Worm (Caenorhabditis elegans): ENCODE results near the gene srw-112.

The srw-112 gene

ce11 chrV:3005964-3006363 lies at the start of gene srw-112:
TSS of gene srw-112 (minus strand) at chrV:3006064.
- TF ChIP-seq mep-1 (tag; optimal IDR thresholded peaks at IDR 0.05) (no peak), cnd-1 (tag; optimal IDR thresholded peaks at IDR 0.05) (no peak), ceh-43 (GFP tag; optimal IDR thresholded peaks at IDR 0.05) (no peak), tbx-8 (GFP tag; optimal IDR thresholded peaks at IDR 0.05) (no peak), unc-39 (tag; optimal IDR thresholded peaks at IDR 0.05) (no peak), unc-120 (tag; optimal IDR thresholded peaks at IDR 0.05; ENCODE audit: poor library complexity, severe bottlenecking) (no peak), unc-62 (GFP tag; optimal IDR thresholded peaks at IDR 0.05) (no peak), nhr-2 (tag; optimal IDR thresholded peaks at IDR 0.05) (no peak), pha-4 (tag; optimal IDR thresholded peaks at IDR 0.05) (no peak), elt-1 (tag; optimal IDR thresholded peaks at IDR 0.05; ENCODE audit: borderline replicate concordance, insufficient read depth) (no peak), nhr-12 (tag; optimal IDR thresholded peaks at IDR 0.05) (no peak), nhr-28 (tag; optimal IDR thresholded peaks at IDR 0.05) (no peak), lsy-2 (tag; optimal IDR thresholded peaks at IDR 0.05) (no peak), zip-8 (tag; optimal IDR thresholded peaks at IDR 0.05) (no peak), mls-2 (tag; optimal IDR thresholded peaks at IDR 0.05) (no peak), sem-2 (GFP tag; optimal IDR thresholded peaks at IDR 0.05) (no peak), ztf-11 (tag; optimal IDR thresholded peaks at IDR 0.05) (no peak), elt-3 (tag; optimal IDR thresholded peaks at IDR 0.05) (no peak)

DNA sequence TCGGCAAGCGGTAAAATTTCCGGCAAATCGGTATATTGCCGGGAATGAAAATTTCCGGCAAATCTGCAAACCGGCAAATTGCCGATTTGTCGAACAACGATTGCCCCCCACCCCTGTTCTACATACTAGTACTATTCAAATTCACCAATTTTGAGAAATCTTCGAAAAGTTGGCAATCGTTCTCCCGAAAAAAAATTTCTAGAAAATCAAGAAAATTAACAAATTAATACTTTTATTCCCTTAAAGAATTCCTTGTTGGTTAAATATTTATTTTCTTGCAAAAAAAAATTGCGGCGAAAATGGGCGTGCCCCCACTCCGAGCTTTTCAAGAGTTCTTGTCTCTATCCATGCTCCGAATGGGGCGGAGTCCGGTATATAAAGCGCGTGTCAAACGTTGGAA lies 48.4 kb upstream of the srw-112 start, which contains the start of gene C50H11.8:
TSS of gene C50H11.8 (plus strand) at position 301 of the 400 bp plus-strand sequence.
- TF ChIP-seq snpc-4 (tag; optimal IDR thresholded peaks at IDR 0.05) (no peak), ham-2 (GFP tag; optimal IDR thresholded peaks at IDR 0.05) (no peak), unc-62 (GFP tag; optimal IDR thresholded peaks at IDR 0.05) (no peak), blmp-1 (tag; optimal IDR thresholded peaks at IDR 0.05) (no peak), ceh-39 (tag; optimal IDR thresholded peaks at IDR 0.05) (no peak)

- TF ChIP-seq ceh-39 (tag; optimal IDR thresholded peaks at IDR 0.05) (no peak), mls-2 (tag; optimal IDR thresholded peaks at IDR 0.05) (no peak), zip-8 (tag; optimal IDR thresholded peaks at IDR 0.05) (no peak), nhr-2 (tag; optimal IDR thresholded peaks at IDR 0.05) (no peak), blmp-1 (tag; optimal IDR thresholded peaks at IDR 0.05) (no peak), hlh-1 (tag; optimal IDR thresholded peaks at IDR 0.05) (no peak), lin-32 (GFP tag; optimal IDR thresholded peaks at IDR 0.05) (no peak), tbx-8 (GFP tag; optimal IDR thresholded peaks at IDR 0.05) (no peak), nhr-28 (tag; optimal IDR thresholded peaks at IDR 0.05) (no peak)
These were observed 40.5 kb upstream of the srw-112 start for ce11 chrV:3046364-3046763.

DNA sequence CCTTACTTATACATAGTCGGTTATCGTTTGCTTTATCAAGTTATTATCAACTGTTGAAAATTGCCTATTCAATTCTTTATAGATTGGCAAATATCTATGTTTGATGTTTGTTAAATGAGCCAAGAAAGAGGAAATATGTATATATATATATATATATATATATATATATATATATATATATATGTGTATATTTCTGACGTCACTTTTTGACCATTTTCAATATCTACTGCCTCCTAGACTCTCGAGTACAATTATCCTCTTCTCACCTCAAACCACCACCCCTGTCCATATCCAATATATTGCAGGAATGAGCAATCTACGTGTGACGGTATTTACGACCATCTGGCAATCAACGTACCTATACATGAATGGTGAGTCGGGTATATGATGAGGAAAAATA lies 39.0 kb upstream of the srw-112 start, which contains the start of gene F59D6.1:
TSS of gene F59D6.1 (plus strand) at position 301 of the 400 bp plus-strand sequence.
- no peak for TF ChIP-seq nhr-76 (tag; optimal IDR thresholded peaks at IDR 0.05)
- TF ChIP-seq ceh-43 (GFP tag; optimal IDR thresholded peaks at IDR 0.05), result no peak
- TF ChIP-seq mep-1 (tag; optimal IDR thresholded peaks at IDR 0.05), result no peak
- TF ChIP-seq sptf-1 (tag; optimal IDR thresholded peaks at IDR 0.05), result no peak
- no peak for TF ChIP-seq nhr-28 (tag; optimal IDR thresholded peaks at IDR 0.05)
- TF ChIP-seq ceh-83 (GFP tag; optimal IDR thresholded peaks at IDR 0.05), result no peak
- no peak for TF ChIP-seq ztf-11 (tag; optimal IDR thresholded peaks at IDR 0.05)
- TF ChIP-seq lin-32 (GFP tag; optimal IDR thresholded peaks at IDR 0.05), result no peak
- TF ChIP-seq ces-1 (GFP tag; optimal IDR thresholded peaks at IDR 0.05), result no peak
- no peak for TF ChIP-seq ham-2 (GFP tag; optimal IDR thresholded peaks at IDR 0.05)
- TF ChIP-seq M03D4.4 (tag; optimal IDR thresholded peaks at IDR 0.05), result no peak
- no peak for TF ChIP-seq sem-2 (GFP tag; optimal IDR thresholded peaks at IDR 0.05)

DNA sequence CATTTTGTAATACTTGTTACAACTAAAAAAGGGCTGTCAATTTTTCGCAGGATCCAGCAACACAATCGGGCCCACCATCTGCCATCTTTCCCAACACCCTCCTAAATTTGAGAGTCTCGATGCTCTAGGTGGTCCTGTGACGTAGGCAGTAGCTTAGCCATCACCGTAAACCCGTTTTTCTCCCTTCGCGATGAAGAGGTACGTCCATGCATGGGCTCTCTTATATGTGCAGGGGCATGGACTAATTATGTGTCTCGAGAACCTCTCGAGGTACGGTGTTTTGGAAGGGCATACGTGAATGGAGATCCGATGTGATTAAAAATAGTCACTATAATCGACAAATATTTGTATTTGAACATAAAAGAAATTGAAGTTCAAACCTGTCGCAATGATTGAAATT lies 35.1 kb upstream of the srw-112 start:
- no peak for TF ChIP-seq cnd-1 (tag; optimal IDR thresholded peaks at IDR 0.05)
- TF ChIP-seq nhr-76 (tag; optimal IDR thresholded peaks at IDR 0.05), result no peak
- TF ChIP-seq ces-1 (GFP tag; optimal IDR thresholded peaks at IDR 0.05), result no peak
- no peak for TF ChIP-seq pha-4 (tag; optimal IDR thresholded peaks at IDR 0.05)
- TF ChIP-seq ceh-83 (GFP tag; optimal IDR thresholded peaks at IDR 0.05), result no peak
- TF ChIP-seq bed-3 (GFP tag; optimal IDR thresholded peaks at IDR 0.05), result no peak
- no peak for TF ChIP-seq nhr-12 (tag; optimal IDR thresholded peaks at IDR 0.05)
- no peak for TF ChIP-seq drap-1 (GFP tag; optimal IDR thresholded peaks at IDR 0.05)
- no peak for TF ChIP-seq sem-2 (GFP tag; optimal IDR thresholded peaks at IDR 0.05)
- no peak for TF ChIP-seq flh-1 (GFP tag; optimal IDR thresholded peaks at IDR 0.05)
- TF ChIP-seq ztf-11 (tag; optimal IDR thresholded peaks at IDR 0.05), result no peak
- TF ChIP-seq nhr-2 (tag; optimal IDR thresholded peaks at IDR 0.05), result no peak
- TF ChIP-seq mls-2 (tag; optimal IDR thresholded peaks at IDR 0.05), result no peak
- TF ChIP-seq tbx-8 (GFP tag; optimal IDR thresholded peaks at IDR 0.05), result no peak
- TF ChIP-seq elt-3 (tag; optimal IDR thresholded peaks at IDR 0.05), result no peak
- no peak for TF ChIP-seq M03D4.4 (tag; optimal IDR thresholded peaks at IDR 0.05)
- no peak for TF ChIP-seq mab-5 (tag; optimal IDR thresholded peaks at IDR 0.05)
- no peak for TF ChIP-seq ceh-43 (GFP tag; optimal IDR thresholded peaks at IDR 0.05)
- TF ChIP-seq hlh-1 (tag; optimal IDR thresholded peaks at IDR 0.05), result no peak

Measured in whole organism, mixed stage, embryonic.